Worm (Caenorhabditis elegans) whole organism, early embryonic: ENCODE data around the gene nhr-183.

Experiments used
- B0310.2 ChIP-seq: sonication (generic microtip); optimal IDR thresholded peaks from 2 replicates; lab custom pipeline; 2016; ENCODE audit warnings: mild to moderate bottlenecking, missing genetic modification characterization, missing compliant biosample characterization
- ama-1 ChIP-seq: fragments of 150-350 bp; optimal IDR thresholded peaks from 2 replicates; lab custom pipeline; 2014
- hmg-4 ChIP-seq: fragments of 200-800 bp; sonication (Bioruptor generic); optimal IDR thresholded peaks from 2 replicates; lab custom pipeline; 2018; ENCODE audit warnings: mild to moderate bottlenecking, missing genetic modification characterization, missing compliant biosample characterization
- pes-1 ChIP-seq: fragments of 200-800 bp; sonication (Bioruptor generic); IDR thresholded peaks from 2 replicates; pipeline ENCODE4 v1.3.6; 2022; ENCODE audit warnings: missing genetic modification reagents, missing genetic modification characterization, missing compliant biosample characterization

- TF ChIP-seq ama-1 (lab: Kevin White, UChicago) (no peak), hmg-4 (no peak), pes-1 (GFP tag; lab: Robert Waterston, UW) (no peak), B0310.2 (tag; lab: Kevin White, UChicago) (no peak)
Observed at ce11 chrV:2266958-2267357, 2.5 kb upstream of the nhr-183 start, which contains the start of gene nhr-275.
